Worm (Caenorhabditis elegans) whole organism, mixed stage, embryonic: ENCODE results near the gene Y42H9AR.5.

ENCODE experiments used
- blmp-1 ChIP-seq: fragments of 150-350 bp; optimal IDR thresholded peaks from 2 replicates; lab custom pipeline; 2014; ENCODE audit warnings: missing biosample characterization, missing genetic modification characterization
- ces-1 ChIP-seq: fragments of 150-350 bp; optimal IDR thresholded peaks from 2 replicates; lab custom pipeline; 2014; ENCODE audit warnings: missing biosample characterization, missing genetic modification reagents, missing genetic modification characterization
- elt-1 ChIP-seq: sonication (generic microtip); optimal IDR thresholded peaks from 2 replicates; lab custom pipeline; 2017; ENCODE audit warnings: missing genetic modification characterization, mild to moderate bottlenecking, missing compliant biosample characterization, antibody characterized with exemption, moderate library complexity, borderline replicate concordance; ENCODE audit not compliant: insufficient read depth
- mab-5 ChIP-seq: fragments of 150-350 bp; optimal IDR thresholded peaks from 2 replicates; lab custom pipeline; 2014; ENCODE audit warnings: missing biosample characterization, missing genetic modification characterization
- nhr-237 ChIP-seq: fragments of 150-350 bp; optimal IDR thresholded peaks from 2 replicates; lab custom pipeline; 2014; ENCODE audit warnings: missing biosample characterization, missing genetic modification characterization
- snpc-4 ChIP-seq: fragments of 150-350 bp; optimal IDR thresholded peaks from 2 replicates; lab custom pipeline; 2014; ENCODE audit warnings: missing biosample characterization, missing genetic modification characterization

ce11 chrIV:8080782-8081181, 21.5 kb upstream of the Y42H9AR.5 start:
- no peak for TF ChIP-seq mab-5 (tag; lab: Kevin White, UChicago)
- TF ChIP-seq snpc-4 (tag; lab: Kevin White, UChicago) = no peak
- no peak for TF ChIP-seq elt-1 (tag; lab: Kevin White, UChicago)
- TF ChIP-seq blmp-1 (tag; lab: Kevin White, UChicago) = no peak
- no peak for TF ChIP-seq nhr-237
- peak; percentile 53 for TF ChIP-seq ces-1 (GFP tag; lab: Kevin White, UChicago)
